Worm (Caenorhabditis elegans): ENCODE results near the gene tsp-13.

DNA sequence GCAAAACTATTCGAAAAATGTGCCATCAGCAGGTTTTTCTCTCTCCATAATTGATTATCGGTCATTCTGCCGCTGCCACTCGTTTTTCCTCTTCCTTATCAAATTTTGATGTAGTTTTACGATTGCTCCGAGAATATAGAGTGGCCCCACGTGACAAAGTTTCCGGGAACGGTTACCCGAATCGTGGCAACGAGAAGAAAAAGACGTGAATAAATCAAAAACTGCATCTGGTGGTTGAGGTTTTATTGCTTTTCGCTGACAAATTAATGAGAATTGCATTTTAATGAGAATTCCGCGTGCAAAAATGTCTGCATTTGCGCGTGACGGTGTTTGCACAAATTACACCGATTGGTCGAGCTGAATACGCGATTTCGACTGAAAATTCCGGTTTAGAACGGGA lies 51.5 kb downstream of the tsp-13 start:
- no peak for TF ChIP-seq nhr-232 (tag; optimal IDR thresholded peaks at IDR 0.05)
- no peak for TF ChIP-seq dve-1 (tag; optimal IDR thresholded peaks at IDR 0.05)
- TF ChIP-seq fax-1 (tag; optimal IDR thresholded peaks at IDR 0.05) = no peak
- TF ChIP-seq fkh-10 (GFP tag; optimal IDR thresholded peaks at IDR 0.05) = no peak
- TF ChIP-seq zip-5 (tag; optimal IDR thresholded peaks at IDR 0.05) = no peak
- TF ChIP-seq pha-4 (tag; optimal IDR thresholded peaks at IDR 0.05) = no peak
- no peak for TF ChIP-seq K09A11.1 (tag; optimal IDR thresholded peaks at IDR 0.05; ENCODE audit: insufficient read depth)
- TF ChIP-seq ceh-14 (tag; optimal IDR thresholded peaks at IDR 0.05) = no peak
- TF ChIP-seq C38D4.7 (GFP tag; optimal IDR thresholded peaks at IDR 0.05) = no peak
- TF ChIP-seq pros-1 (tag; optimal IDR thresholded peaks at IDR 0.05) = no peak
- TF ChIP-seq ceh-6 (GFP tag; optimal IDR thresholded peaks at IDR 0.05) = no peak
- TF ChIP-seq ceh-48 (tag; optimal IDR thresholded peaks at IDR 0.05) = no peak

Data from whole organism, late embryonic.